Fruit fly (Drosophila melanogaster): ENCODE results near the gene CG15771.

DNA sequence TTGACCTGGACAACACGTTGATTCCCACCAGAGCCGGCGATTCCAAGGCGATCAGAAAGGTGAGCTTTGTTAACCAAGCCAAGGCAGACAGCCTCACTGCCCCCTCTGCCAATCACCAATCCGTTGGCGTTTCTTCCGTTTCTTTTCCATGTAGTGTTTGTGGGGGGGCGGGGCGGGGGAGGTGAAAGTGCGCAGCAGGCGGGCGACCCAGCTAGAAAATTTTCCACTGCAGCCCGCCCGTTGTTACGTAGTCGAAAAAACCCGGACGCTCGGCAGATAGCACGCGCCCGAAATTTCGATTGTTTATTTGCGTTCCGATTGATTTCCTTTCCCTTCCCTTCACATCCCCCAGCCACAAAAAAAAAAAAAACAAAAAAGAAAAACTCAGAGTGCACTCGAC lies 772 bp downstream of the CG15771 start:
- TF ChIP-seq CG8478 (optimal IDR thresholded peaks at IDR 0.05), result no peak
- TF ChIP-seq CTCF (optimal IDR thresholded peaks at IDR 0.05), result no peak

All from S2 (cell line).